Worm (Caenorhabditis elegans) whole organism, L4 larva: ENCODE results near the gene F53F8.7.
A peak's percentile ranks its signal among the peaks of the same experiment; 100 is the strongest.

Experiments used
- aha-1 ChIP-seq: fragments of 150-350 bp; peaks from one replicate; lab custom pipeline; 2014; ENCODE audit warnings: missing biosample characterization, missing genetic modification characterization
- ama-1 ChIP-seq: fragments of 150-350 bp; optimal IDR thresholded peaks from 2 replicates; lab custom pipeline; 2014; ENCODE audit warnings: inconsistent platforms, mixed read lengths
- fkh-10 ChIP-seq: fragments of 150-350 bp; optimal IDR thresholded peaks from 2 replicates; lab custom pipeline; 2014; ENCODE audit warnings: missing biosample characterization, missing genetic modification reagents, missing genetic modification characterization
- mdl-1 ChIP-seq, 2 experiments: fragments of 150-350 bp in 1 of 2; sonication (generic microtip) in 1 of 2; optimal IDR thresholded peaks; 2 replicates each; lab custom pipeline; 2014 to 2017; ENCODE audit warnings: missing biosample characterization in 2 of 2, missing genetic modification characterization in 2 of 2
- nhr-11 ChIP-seq: fragments of 150-350 bp; optimal IDR thresholded peaks from 2 replicates; lab custom pipeline; 2014; ENCODE audit warnings: missing biosample characterization, missing genetic modification characterization
- skn-1 ChIP-seq: fragments of 150-350 bp; optimal IDR thresholded peaks from 2 replicates; lab custom pipeline; 2014; ENCODE audit warnings: missing biosample characterization, missing genetic modification characterization
- snpc-4 ChIP-seq: fragments of 150-350 bp; optimal IDR thresholded peaks from 2 replicates; lab custom pipeline; 2014; ENCODE audit warnings: missing biosample characterization, missing genetic modification characterization
- unc-62 ChIP-seq, 3 experiments: fragments of 150-350 bp in 1 of 3; sonication (generic microtip); optimal IDR thresholded peaks in 2 of 3; peaks in 1 of 3; 1 replicate in 1 of 3; 2 replicates in 2 of 3; lab custom pipeline; 2014 to 2017; ENCODE audit warnings: missing biosample characterization in 3 of 3, missing genetic modification characterization in 3 of 3, missing genetic modification reagents in 3 of 3, missing genotype in 1 of 3

ce11 chrV:20663736-20664135, 34.4 kb downstream of the F53F8.7 start:
- TF ChIP-seq aha-1 (peak; percentile 55), unc-62 (GFP tag; optimal IDR thresholded peaks at IDR 0.05 in 1 of 2; lab: Kevin White, UChicago) (no peak), unc-62 (tag; optimal IDR thresholded peaks at IDR 0.05; lab: Kevin White, UChicago) (no peak), ama-1 (no peak), nhr-11 (tag; lab: Kevin White, UChicago) (no peak), fkh-10 (GFP tag; lab: Kevin White, UChicago) (no peak), skn-1 (tag; lab: Kevin White, UChicago) (no peak), mdl-1 (tag; optimal IDR thresholded peaks at IDR 0.05; lab: Kevin White, UChicago) (no peak), snpc-4 (tag; lab: Kevin White, UChicago) (no peak)
